Worm (Caenorhabditis elegans) whole organism, mixed stage, embryonic: ENCODE results near the gene F38E9.4.

Experiments
- M03D4.4 ChIP-seq: sonication (generic microtip); optimal IDR thresholded peaks from 2 replicates; lab custom pipeline; 2017; ENCODE audit warnings: mild to moderate bottlenecking, missing genetic modification characterization, missing compliant biosample characterization
- ztf-11 ChIP-seq: fragments of 150-350 bp; optimal IDR thresholded peaks from 2 replicates; lab custom pipeline; 2014; ENCODE audit warnings: missing biosample characterization, missing genetic modification characterization

- TF ChIP-seq M03D4.4 (tag; lab: Kevin White, UChicago) (no peak), ztf-11 (tag; lab: Kevin White, UChicago) (no peak)
These were observed 42.5 kb upstream of the F38E9.4 start for ce11 chrX:16409220-16409619.
